Worm (Caenorhabditis elegans): ENCODE data around the gene F55C5.17.

F55C5.17 gene

DNA sequence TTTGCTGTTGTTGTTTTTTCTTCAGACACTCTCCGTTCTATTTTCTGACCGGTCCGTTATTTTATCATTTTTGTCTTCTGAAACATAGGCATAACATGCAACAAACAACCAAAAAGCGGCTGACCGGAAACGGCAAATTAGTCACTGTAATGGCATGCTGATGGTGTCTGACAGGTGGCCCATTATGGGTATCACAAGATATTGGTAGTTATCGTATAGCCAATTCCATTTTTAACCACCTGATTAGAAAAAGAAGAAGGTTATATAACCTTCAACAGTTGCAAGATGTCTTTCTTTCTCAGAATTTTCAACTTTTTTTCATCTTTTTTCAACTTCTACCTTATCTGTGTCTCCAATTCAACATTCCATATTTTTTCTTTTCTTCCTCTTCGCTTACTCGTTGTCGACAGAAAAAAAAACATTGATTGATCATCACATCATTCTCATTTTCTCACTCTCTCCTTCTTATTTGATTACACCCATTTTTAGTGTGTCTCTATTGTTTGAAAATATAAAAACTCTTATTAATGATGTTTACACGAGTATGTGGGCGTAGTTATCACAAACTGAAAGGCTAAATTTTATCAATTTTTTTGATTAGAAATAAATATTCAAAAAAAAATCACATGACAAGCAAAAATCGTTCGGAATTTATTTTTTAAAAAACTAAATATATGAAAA is 1.4 kb upstream of the F55C5.17 start:
- TF ChIP-seq ama-1 (optimal IDR thresholded peaks at IDR 0.05) (peak; percentile 15), nhr-25 (tag; optimal IDR thresholded peaks at IDR 0.05) (peak; percentile 69), sma-9 (GFP tag; optimal IDR thresholded peaks at IDR 0.05) (no peak), sma-9 (tag; optimal IDR thresholded peaks at IDR 0.05) (no peak), lsy-2 (tag; optimal IDR thresholded peaks at IDR 0.05) (no peak), crh-2 (tag; optimal IDR thresholded peaks at IDR 0.05) (peak; percentile 6), nhr-21 (tag; optimal IDR thresholded peaks at IDR 0.05) (peak; percentile 15), sma-3 (GFP tag; optimal IDR thresholded peaks at IDR 0.05) (peak; percentile 37)

DNA sequence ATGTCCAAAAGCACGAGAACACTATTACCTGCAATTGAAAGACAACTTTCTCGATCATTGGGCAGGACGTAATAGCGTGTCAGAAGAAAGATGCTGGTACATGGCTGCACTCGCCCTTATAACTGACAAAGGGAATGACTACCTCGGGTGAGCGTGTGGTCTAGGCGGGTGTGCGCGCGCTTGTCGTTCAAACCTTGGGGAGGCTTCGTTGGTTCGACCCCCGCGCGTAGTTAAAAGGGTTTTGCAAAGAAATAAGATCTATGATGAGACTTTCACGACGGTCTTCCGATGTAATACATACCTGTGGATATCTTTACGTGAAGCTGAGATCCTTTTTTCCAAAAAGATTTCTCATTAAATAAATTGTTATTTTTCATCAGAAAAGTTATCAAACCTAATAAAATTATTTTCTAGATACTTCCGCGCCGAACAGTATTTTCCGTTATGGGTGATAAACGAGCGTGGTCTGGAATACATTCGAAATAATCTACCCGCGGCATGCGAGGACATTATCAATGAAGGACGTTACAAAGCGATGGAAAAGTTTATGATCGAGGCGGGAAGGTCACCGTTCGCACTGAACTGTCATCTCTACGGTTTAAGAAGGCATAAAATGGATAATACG is 1.2 kb downstream of the F55C5.17 start:
- peak; percentile 60 for TF ChIP-seq unc-62 (GFP tag; optimal IDR thresholded peaks at IDR 0.05)
- TF ChIP-seq mdl-1 (tag; optimal IDR thresholded peaks at IDR 0.05): peak in 1 of 2 experiments; percentile 29
- TF ChIP-seq unc-39 (tag; optimal IDR thresholded peaks at IDR 0.05): peak; percentile 52
- TF ChIP-seq nhr-77 (tag; optimal IDR thresholded peaks at IDR 0.05): no peak
- peak; percentile 66 for TF ChIP-seq mab-5 (tag; optimal IDR thresholded peaks at IDR 0.05)
- peak; percentile 85 for TF ChIP-seq ceh-16 (tag; optimal IDR thresholded peaks at IDR 0.05)
- TF ChIP-seq mbf-1 (tag; optimal IDR thresholded peaks at IDR 0.05): peak; percentile 51
- peak; percentile 57 for TF ChIP-seq nhr-237 (tag; optimal IDR thresholded peaks at IDR 0.05)
- TF ChIP-seq lsy-2 (tag; optimal IDR thresholded peaks at IDR 0.05): peak; percentile 77 to 78
- no peak for TF ChIP-seq aly-2 (tag; optimal IDR thresholded peaks at IDR 0.05)
- no peak for TF ChIP-seq elt-1 (tag; optimal IDR thresholded peaks at IDR 0.05)
- TF ChIP-seq lin-11 (tag; optimal IDR thresholded peaks at IDR 0.05): peak; percentile 76
- TF ChIP-seq blmp-1 (tag; optimal IDR thresholded peaks at IDR 0.05; ENCODE audit: insufficient read depth): peak; percentile 41
- peak; percentile 59 for TF ChIP-seq fos-1 (tag; optimal IDR thresholded peaks at IDR 0.05)
- no peak for TF ChIP-seq ztf-11 (tag; optimal IDR thresholded peaks at IDR 0.05)
- peak; percentile 86 for TF ChIP-seq nhr-11 (tag; optimal IDR thresholded peaks at IDR 0.05)
- no peak for TF ChIP-seq R02D3.7 (tag; optimal IDR thresholded peaks at IDR 0.05)
- TF ChIP-seq nhr-129 (tag; optimal IDR thresholded peaks at IDR 0.05): peak; percentile 85
- no peak for TF ChIP-seq nhr-12 (tag; optimal IDR thresholded peaks at IDR 0.05)
- TF ChIP-seq ztf-4 (tag; optimal IDR thresholded peaks at IDR 0.05): peak; percentile 81
- 0 out of 2 replicates have a peak, but pooled peaks have one; percentile 87 for TF ChIP-seq ztf-1 (GFP tag; conservative IDR thresholded peaks at IDR 0.05)
- TF ChIP-seq zag-1 (tag; optimal IDR thresholded peaks at IDR 0.05): peak; percentile 77
- TF ChIP-seq lin-13 (GFP tag; optimal IDR thresholded peaks at IDR 0.05): peak; percentile 68
- peak; percentile 95 for TF ChIP-seq sma-9 (GFP tag; optimal IDR thresholded peaks at IDR 0.05)
- no peak for TF ChIP-seq sma-9 (tag; optimal IDR thresholded peaks at IDR 0.05)
- peak; percentile 21 for TF ChIP-seq nhr-10 (tag; optimal IDR thresholded peaks at IDR 0.05)
- TF ChIP-seq F13H6.1 (tag; optimal IDR thresholded peaks at IDR 0.05): peak; percentile 92
- TF ChIP-seq crh-2 (tag; optimal IDR thresholded peaks at IDR 0.05): peak; percentile 70
- peak; percentile 72 for TF ChIP-seq unc-55 (GFP tag; optimal IDR thresholded peaks at IDR 0.05)
- peak; percentile 1 for TF ChIP-seq peb-1 (tag; optimal IDR thresholded peaks at IDR 0.05)
- no peak for TF ChIP-seq ZK546.5 (tag; optimal IDR thresholded peaks at IDR 0.05)
- peak; percentile 87 for TF ChIP-seq sem-4 (tag; optimal IDR thresholded peaks at IDR 0.05)
- no peak for TF ChIP-seq lin-39 (tag; optimal IDR thresholded peaks at IDR 0.05)
- TF ChIP-seq C34F6.9 (tag; optimal IDR thresholded peaks at IDR 0.05): peak; percentile 65
- peak; percentile 96 for TF ChIP-seq Y55F3AM.14 (GFP tag; optimal IDR thresholded peaks at IDR 0.05)
- peak; percentile 73 for TF ChIP-seq egl-27 (tag; optimal IDR thresholded peaks at IDR 0.05)
- TF ChIP-seq snpc-4 (tag; optimal IDR thresholded peaks at IDR 0.05): peak; percentile 59
- TF ChIP-seq nhr-21 (tag; optimal IDR thresholded peaks at IDR 0.05): peak; percentile 76
- no peak for TF ChIP-seq nhr-6 (tag; optimal IDR thresholded peaks at IDR 0.05)
- peak; percentile 87 for TF ChIP-seq sma-3 (GFP tag; optimal IDR thresholded peaks at IDR 0.05)
- TF ChIP-seq nhr-25 (tag; optimal IDR thresholded peaks at IDR 0.05): peak; percentile 74
- TF ChIP-seq skn-1 (tag; optimal IDR thresholded peaks at IDR 0.05): no peak
- TF ChIP-seq ceh-82 (tag; optimal IDR thresholded peaks at IDR 0.05): peak; percentile 82
- peak; percentile 73 for TF ChIP-seq gmeb-1 (tag; optimal IDR thresholded peaks at IDR 0.05)

Data from whole organism, L2 larva.